Fruit fly (Drosophila melanogaster) whole organism, prepupa: ENCODE measurements around the gene CG2889.
A peak's percentile ranks its signal among the peaks of the same experiment; 100 is the strongest.

Experiments
- CG11762 ChIP-seq: fragments of 200-800 bp; sonication (Bioruptor generic); optimal IDR thresholded peaks from 3 replicates; lab custom pipeline; 2016; ENCODE audit warnings: missing biosample characterization, missing genetic modification characterization; ENCODE audit not compliant: insufficient read depth
- CG1621 ChIP-seq: fragments of 200-800 bp; sonication (Bioruptor generic); optimal IDR thresholded peaks from 3 replicates; lab custom pipeline; 2018; ENCODE audit warnings: missing biosample characterization, mild to moderate bottlenecking, missing genetic modification characterization
- CG16779 ChIP-seq: fragments of 200-800 bp; sonication (Bioruptor generic); optimal IDR thresholded peaks from 3 replicates; lab custom pipeline; 2017; ENCODE audit warnings: missing biosample characterization, mild to moderate bottlenecking, missing genetic modification characterization
- CG3032 ChIP-seq: fragments of 200-800 bp; optimal IDR thresholded peaks from 2 replicates; lab custom pipeline; 2019; ENCODE audit warnings: missing biosample characterization, mild to moderate bottlenecking, missing genetic modification characterization, moderate library complexity
- CG31627 ChIP-seq: fragments of 200-800 bp; sonication (Bioruptor generic); optimal IDR thresholded peaks from 3 replicates; lab custom pipeline; 2016; ENCODE audit warnings: missing biosample characterization, missing genetic modification characterization
- CG34406 ChIP-seq: fragments of 200-800 bp; sonication (Bioruptor generic); optimal IDR thresholded peaks from 3 replicates; lab custom pipeline; 2016; ENCODE audit warnings: missing biosample characterization, missing genetic modification characterization
- CG3919 ChIP-seq: fragments of 200-800 bp; sonication (Bioruptor generic); optimal IDR thresholded peaks from 3 replicates; lab custom pipeline; 2016; ENCODE audit warnings: missing biosample characterization, missing genetic modification characterization
- CG6163 ChIP-seq: fragments of 200-800 bp; sonication (Bioruptor generic); IDR thresholded peaks from 3 replicates; pipeline ENCODE4 v1.3.6; 2022; ENCODE audit warnings: missing biosample characterization, missing genetic modification characterization
- CG6792 ChIP-seq: fragments of 200-800 bp; sonication (Bioruptor generic); optimal IDR thresholded peaks from 3 replicates; lab custom pipeline; 2016; ENCODE audit warnings: missing biosample characterization, missing genetic modification characterization
- CG6854 ChIP-seq: fragments of 200-800 bp; sonication (Bioruptor generic); optimal IDR thresholded peaks from 2 replicates; lab custom pipeline; 2017; ENCODE audit warnings: missing biosample characterization, mild to moderate bottlenecking, missing genetic modification characterization
- CG7368 ChIP-seq: fragments of 200-800 bp; sonication (Bioruptor generic); optimal IDR thresholded peaks from 3 replicates; lab custom pipeline; 2016; ENCODE audit warnings: missing biosample characterization, missing genetic modification characterization
- CG8119 ChIP-seq: fragments of 200-800 bp; sonication (Bioruptor generic); IDR thresholded peaks from 3 replicates; pipeline ENCODE4 v1.3.6; 2022; ENCODE audit warnings: missing biosample characterization, missing genetic modification characterization
- CG8319 ChIP-seq: fragments of 200-800 bp; sonication (Bioruptor generic); optimal IDR thresholded peaks from 3 replicates; lab custom pipeline; 2016; ENCODE audit warnings: missing biosample characterization, missing genetic modification characterization
- CG8632 ChIP-seq: fragments of 200-800 bp; sonication (Bioruptor generic); optimal IDR thresholded peaks from 3 replicates; lab custom pipeline; 2016; ENCODE audit warnings: missing biosample characterization, missing genetic modification characterization
- Eip75B ChIP-seq: fragments of 200-800 bp; sonication (Bioruptor generic); optimal IDR thresholded peaks from 3 replicates; lab custom pipeline; 2016; ENCODE audit warnings: missing biosample characterization, missing genetic modification characterization
- Eip78C ChIP-seq: fragments of 200-800 bp; sonication (Bioruptor generic); peaks from one replicate; lab custom pipeline; 2016; ENCODE audit warnings: missing biosample characterization, missing genetic modification characterization
- Eip93F ChIP-seq: fragments of 200-800 bp; sonication (Bioruptor generic); optimal IDR thresholded peaks from 2 replicates; lab custom pipeline; 2016; ENCODE audit warnings: missing biosample characterization, mild to moderate bottlenecking, missing genetic modification characterization
- Ets21C ChIP-seq: fragments of 200-800 bp; sonication (Bioruptor generic); optimal IDR thresholded peaks from 3 replicates; lab custom pipeline; 2016; ENCODE audit warnings: missing biosample characterization, missing genetic modification characterization
- Hr38 ChIP-seq: sonication (Bioruptor generic); optimal IDR thresholded peaks from 2 replicates; lab custom pipeline; 2016; ENCODE audit warnings: missing biosample characterization, missing genetic modification characterization
- Lpt ChIP-seq: fragments of 200-800 bp; sonication (Bioruptor generic); optimal IDR thresholded peaks from 3 replicates; lab custom pipeline; 2016; ENCODE audit warnings: missing biosample characterization, missing genetic modification characterization
- Met ChIP-seq: fragments of 200-800 bp; sonication (Bioruptor generic); optimal IDR thresholded peaks from 3 replicates; lab custom pipeline; 2016; ENCODE audit warnings: missing biosample characterization, missing genetic modification characterization
- Smox ChIP-seq: fragments of 200-800 bp; sonication (Bioruptor generic); optimal IDR thresholded peaks from 3 replicates; lab custom pipeline; 2016; ENCODE audit warnings: missing biosample characterization, missing genetic modification characterization
- Sox14 ChIP-seq: fragments of 200-800 bp; sonication (Bioruptor generic); optimal IDR thresholded peaks from 3 replicates; lab custom pipeline; 2016; ENCODE audit warnings: missing biosample characterization, missing genetic modification characterization
- achi ChIP-seq: fragments of 200-800 bp; sonication (Bioruptor generic); optimal IDR thresholded peaks from 3 replicates; lab custom pipeline; 2016; ENCODE audit warnings: missing biosample characterization, missing genetic modification characterization
- acj6 ChIP-seq: fragments of 200-800 bp; sonication (Bioruptor generic); optimal IDR thresholded peaks from 3 replicates; lab custom pipeline; 2016; ENCODE audit warnings: missing biosample characterization, missing genetic modification characterization
- cyc ChIP-seq: fragments of 200-800 bp; sonication (Bioruptor generic); optimal IDR thresholded peaks from 3 replicates; lab custom pipeline; 2016; ENCODE audit warnings: missing biosample characterization, missing genetic modification characterization
- dac ChIP-seq: fragments of 200-800 bp; sonication (Bioruptor generic); optimal IDR thresholded peaks from 2 replicates; lab custom pipeline; 2017; ENCODE audit warnings: missing biosample characterization, mild to moderate bottlenecking, missing genetic modification characterization
- dsx ChIP-seq: fragments of 200-800 bp; optimal IDR thresholded peaks from 3 replicates; lab custom pipeline; 2019; ENCODE audit warnings: missing biosample characterization, mild to moderate bottlenecking, missing genetic modification characterization, moderate library complexity; ENCODE audit not compliant: poor library complexity, severe bottlenecking
- eg ChIP-seq: fragments of 200-800 bp; sonication (Bioruptor generic); IDR thresholded peaks from 3 replicates; pipeline ENCODE4 v1.3.6; 2022; ENCODE audit warnings: missing biosample characterization, missing genetic modification characterization
- esn ChIP-seq: fragments of 200-800 bp; sonication (Bioruptor generic); optimal IDR thresholded peaks from 2 replicates; lab custom pipeline; 2016; ENCODE audit warnings: missing biosample characterization, mild to moderate bottlenecking, missing genetic modification characterization, moderate library complexity
- fd59A ChIP-seq: fragments of 200-800 bp; sonication (Bioruptor generic); optimal IDR thresholded peaks from 2 replicates; lab custom pipeline; 2017; ENCODE audit warnings: missing biosample characterization, mild to moderate bottlenecking, missing genetic modification characterization, missing genetic modification reagents
- pdm3 ChIP-seq: fragments of 200-800 bp; sonication (Bioruptor generic); optimal IDR thresholded peaks from 3 replicates; lab custom pipeline; 2016; ENCODE audit warnings: missing biosample characterization, missing genetic modification characterization
- ss ChIP-seq, 2 experiments: fragments of 200-800 bp; sonication (Bioruptor generic); optimal IDR thresholded peaks; 2 replicates in 1 of 2; 3 replicates in 1 of 2; lab custom pipeline; 2017 to 2018; ENCODE audit warnings: mild to moderate bottlenecking in 2 of 2, missing biosample characterization in 2 of 2, missing genetic modification characterization in 2 of 2, moderate library complexity in 1 of 2
- topi ChIP-seq: fragments of 200-800 bp; sonication (Bioruptor generic); optimal IDR thresholded peaks from 3 replicates; lab custom pipeline; 2016; ENCODE audit warnings: missing biosample characterization, missing genetic modification characterization
- vri ChIP-seq: fragments of 200-800 bp; sonication (Bioruptor generic); optimal IDR thresholded peaks from 3 replicates; lab custom pipeline; 2016; ENCODE audit warnings: missing biosample characterization, mild to moderate bottlenecking, missing genetic modification characterization

The CG2889 gene

dm6 chrX:10461938-10462337, 11.8 kb upstream of the CG2889 start:
- TF ChIP-seq CG3919 (GFP tag; lab: Kevin White, UChicago) (peak; percentile 25), CG6854 (GFP tag; lab: Kevin White, UChicago) (peak; percentile 36), CG7368 (GFP tag; lab: Kevin White, UChicago) (peak; percentile 18), Lpt (no peak), achi (peak; percentile 11), Eip93F (GFP tag; lab: Kevin White, UChicago) (no peak), CG6163 (GFP tag; lab: Robert Waterston, UW) (no peak), CG8119 (GFP tag; lab: Robert Waterston, UW) (no peak), Eip75B (GFP tag; lab: Kevin White, UChicago) (no peak), CG34406 (GFP tag; lab: Kevin White, UChicago) (peak; percentile 14), esn (GFP tag; lab: Kevin White, UChicago) (peak; percentile 25), Eip78C (GFP tag; lab: Kevin White, UChicago) (peak; percentile 69), ss (GFP tag; optimal IDR thresholded peaks at IDR 0.05; lab: Kevin White, UChicago) (no peak)

DNA sequence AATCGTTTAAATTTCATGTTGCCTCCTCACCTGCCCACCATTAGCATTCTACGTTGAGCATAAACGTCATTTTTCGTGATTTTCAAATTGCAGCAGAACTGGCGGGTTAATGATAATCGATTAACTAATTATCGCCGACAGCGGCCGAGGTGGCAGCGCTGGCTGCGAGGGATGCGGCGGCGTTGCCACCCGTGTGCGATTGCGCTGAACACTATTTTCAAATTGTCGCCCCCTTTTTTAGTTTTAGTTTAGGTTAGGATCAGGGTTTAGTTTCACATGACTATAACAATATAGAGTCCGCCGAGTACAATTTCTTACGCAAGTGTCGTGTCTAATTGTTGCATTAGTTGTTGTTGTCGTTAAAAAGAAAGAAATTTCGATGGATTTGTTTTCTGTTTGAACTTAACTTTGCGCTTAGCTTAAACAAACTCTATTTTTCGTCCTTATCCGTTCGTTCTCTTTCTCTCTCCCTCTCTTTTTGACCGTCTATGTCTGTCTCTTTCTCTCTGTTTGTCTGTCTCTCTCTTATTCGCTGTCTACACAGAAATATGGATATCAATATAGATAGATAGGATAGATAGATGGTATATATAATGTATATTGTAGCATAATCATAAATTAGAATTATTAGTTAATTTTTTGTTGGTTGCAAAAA, 10.6 kb upstream of the CG2889 start:
- peak; percentile 77 for TF ChIP-seq achi
- no peak for TF ChIP-seq ss (GFP tag; optimal IDR thresholded peaks at IDR 0.05; lab: Kevin White, UChicago)
- TF ChIP-seq eg (GFP tag; lab: Robert Waterston, UW): no peak; the same call in 2 of the 3 replicates
- no peak for TF ChIP-seq acj6 (GFP tag; lab: Kevin White, UChicago)
- TF ChIP-seq esn (GFP tag; lab: Kevin White, UChicago): peak; percentile 28
- TF ChIP-seq CG31627: peak; percentile 15
- no peak for TF ChIP-seq CG3919 (GFP tag; lab: Kevin White, UChicago)
- TF ChIP-seq fd59A: no peak
- TF ChIP-seq CG6163 (GFP tag; lab: Robert Waterston, UW): 0 out of 3 replicates have a peak, but pooled peaks have one; percentile 25
- peak; percentile 13 for TF ChIP-seq Sox14 (GFP tag; lab: Kevin White, UChicago)
- no peak for TF ChIP-seq Met (GFP tag; lab: Kevin White, UChicago)
- TF ChIP-seq Eip78C (GFP tag; lab: Kevin White, UChicago): peak; percentile 45
- no peak for TF ChIP-seq CG11762 (GFP tag; lab: Kevin White, UChicago)
- TF ChIP-seq Smox (GFP tag; lab: Kevin White, UChicago): no peak
- no peak for TF ChIP-seq CG6792 (GFP tag; lab: Kevin White, UChicago)

- no peak for TF ChIP-seq eg (GFP tag; lab: Robert Waterston, UW)
- TF ChIP-seq Hr38: no peak
- no peak for TF ChIP-seq ss (GFP tag; optimal IDR thresholded peaks at IDR 0.05; lab: Kevin White, UChicago)
- TF ChIP-seq dac (GFP tag; lab: Kevin White, UChicago): no peak
- no peak for TF ChIP-seq dsx
- no peak for TF ChIP-seq acj6 (GFP tag; lab: Kevin White, UChicago)
- no peak for TF ChIP-seq Eip75B (GFP tag; lab: Kevin White, UChicago)
- TF ChIP-seq CG16779 (tag; lab: Kevin White, UChicago): no peak
- no peak for TF ChIP-seq CG3032 (tag; lab: Kevin White, UChicago)
- TF ChIP-seq CG31627: no peak
- TF ChIP-seq Sox14 (GFP tag; lab: Kevin White, UChicago): no peak
- no peak for TF ChIP-seq vri (GFP tag; lab: Kevin White, UChicago)
- TF ChIP-seq Ets21C: no peak
- no peak for TF ChIP-seq Eip78C (GFP tag; lab: Kevin White, UChicago)
- no peak for TF ChIP-seq pdm3 (GFP tag; lab: Kevin White, UChicago)
- TF ChIP-seq esn (GFP tag; lab: Kevin White, UChicago): no peak
Measured at dm6 chrX:10464531-10464930, 9.2 kb upstream of the CG2889 start.

- TF ChIP-seq CG8632 (GFP tag; lab: Kevin White, UChicago) (no peak), CG11762 (GFP tag; lab: Kevin White, UChicago) (no peak), CG6163 (GFP tag; lab: Robert Waterston, UW) (0 out of 3 replicates have a peak, but pooled peaks have one; percentile 7), Lpt (peak; percentile 19), Ets21C (no peak), dsx (peak; percentile 30), topi (GFP tag; lab: Kevin White, UChicago) (no peak), Eip78C (GFP tag; lab: Kevin White, UChicago) (peak; percentile 65), eg (GFP tag; lab: Robert Waterston, UW) (0 out of 3 replicates have a peak, but pooled peaks have one; percentile 36), Sox14 (GFP tag; lab: Kevin White, UChicago) (peak; percentile 76), CG1621 (no peak), CG8319 (GFP tag; lab: Kevin White, UChicago) (no peak), CG6854 (GFP tag; lab: Kevin White, UChicago) (peak; percentile 6), cyc (GFP tag; lab: Kevin White, UChicago) (no peak)
- TF ChIP-seq, all 60 proteins: peak for 7
Measured at dm6 chrX:10472614-10473248, 1.0 kb upstream of the CG2889 start.
